Fruit fly (Drosophila melanogaster): ENCODE results near the gene Reph.
A peak's percentile ranks its signal among the peaks of the same experiment; 100 is the strongest.

Gene Reph

DNA sequence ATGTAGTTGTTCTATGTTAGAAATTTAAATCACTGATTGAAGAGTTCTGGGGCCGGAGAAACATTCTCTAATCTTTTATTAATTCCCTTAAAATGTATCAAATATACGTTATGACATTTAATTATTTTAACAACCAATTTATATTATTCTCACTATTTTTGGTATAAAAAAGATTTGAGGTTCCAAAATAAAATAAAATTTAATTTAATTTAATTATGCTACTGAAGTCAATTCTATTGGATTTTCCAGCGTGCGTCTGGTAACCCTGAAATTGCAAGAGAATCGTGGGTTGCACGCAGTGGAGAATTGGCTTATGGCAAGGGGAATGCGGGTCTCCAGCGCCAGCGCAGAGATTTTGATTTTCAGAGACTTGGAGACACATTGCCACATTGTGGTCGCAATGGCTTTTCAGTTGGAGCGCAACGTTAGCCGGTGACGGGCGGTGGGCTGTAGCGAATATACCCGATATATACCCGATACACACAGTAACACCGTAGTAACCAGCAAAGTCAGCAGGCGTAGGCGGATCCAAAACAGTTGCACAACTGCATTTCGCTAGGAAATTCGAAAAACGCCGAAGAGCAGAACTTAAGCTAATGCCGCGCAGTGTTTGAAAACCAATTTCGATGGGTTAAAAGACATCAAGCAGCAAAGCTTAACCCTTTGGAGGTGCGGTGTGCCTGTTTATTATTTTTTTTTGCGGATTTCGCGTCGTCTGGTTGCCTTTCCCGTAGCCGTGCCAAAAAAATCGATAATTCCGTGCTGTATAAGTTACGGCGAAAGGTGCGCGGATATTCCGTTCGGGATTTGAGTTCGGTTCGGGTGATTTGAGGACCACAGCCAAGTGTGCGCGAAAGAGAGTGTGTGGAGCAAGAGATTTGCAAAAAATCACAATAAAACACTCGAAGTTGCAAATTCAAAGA lies 2.2 kb downstream of the Reph start (continued):
- TF ChIP-seq CG1792 (GFP tag; optimal IDR thresholded peaks at IDR 0.05) = no peak
- TF ChIP-seq ERR (GFP tag; optimal IDR thresholded peaks at IDR 0.05) = no peak
- TF ChIP-seq sens-2 (GFP tag; IDR thresholded peaks at IDR 0.05) = peak; percentile 58; the same call in 1 of the 2 replicates
- TF ChIP-seq CG18262 (tag; optimal IDR thresholded peaks at IDR 0.05) = peak; percentile 78
- peak; percentile 35; the same call in 1 of the 2 replicates for TF ChIP-seq CG14441 (GFP tag; IDR thresholded peaks at IDR 0.05)
- TF ChIP-seq bcd (GFP tag; optimal IDR thresholded peaks at IDR 0.05) = peak; percentile 48
- TF ChIP-seq MBD-R2 (GFP tag; IDR thresholded peaks at IDR 0.05) = peak; percentile 32; the same call in 1 of the 2 replicates
- no peak for TF ChIP-seq lilli (GFP tag; optimal IDR thresholded peaks at IDR 0.05)
- no peak for TF ChIP-seq CG43689 (GFP tag; IDR thresholded peaks at IDR 0.05)
- TF ChIP-seq CG30403 (GFP tag; optimal IDR thresholded peaks at IDR 0.05) = peak; percentile 43
- TF ChIP-seq CG16779 (GFP tag; IDR thresholded peaks at IDR 0.05) = no peak
- peak; percentile 71 for TF ChIP-seq CG14710 (tag; optimal IDR thresholded peaks at IDR 0.05)
- peak; percentile 48 for TF ChIP-seq CG12391 (tag; optimal IDR thresholded peaks at IDR 0.05)
- peak in 1 of 2 experiments; percentile 42 for TF ChIP-seq Hr51 (GFP tag; optimal IDR thresholded peaks at IDR 0.05)
- TF ChIP-seq E2f2 (GFP tag; IDR thresholded peaks at IDR 0.05) = no peak
- TF ChIP-seq az2 (GFP tag; optimal IDR thresholded peaks at IDR 0.05) = peak; percentile 53
- TF ChIP-seq pb (GFP tag; optimal IDR thresholded peaks at IDR 0.05) = no peak
- TF ChIP-seq knrl (GFP tag; IDR thresholded peaks at IDR 0.05; ENCODE audit: partially characterized antibody) = peak; percentile 28; the same call in 1 of the 3 replicates
- TF ChIP-seq sob (GFP tag; IDR thresholded peaks at IDR 0.05) = no peak
- no peak for TF ChIP-seq Doc3 (GFP tag; IDR thresholded peaks at IDR 0.05; ENCODE audit: partially characterized antibody)
- no peak for TF ChIP-seq Rfx (GFP tag; IDR thresholded peaks at IDR 0.05)
- TF ChIP-seq CG14965 (GFP tag; optimal IDR thresholded peaks at IDR 0.05; ENCODE audit: borderline replicate concordance) = no peak
- no peak for TF ChIP-seq NC2α (GFP tag; optimal IDR thresholded peaks at IDR 0.05)
- no peak for TF ChIP-seq CG7271 (tag; optimal IDR thresholded peaks at IDR 0.05)
- 0 out of 2 replicates have a peak, but pooled peaks have one; percentile 9 for TF ChIP-seq CG10959 (GFP tag; IDR thresholded peaks at IDR 0.05)
- TF ChIP-seq Taf1 (GFP tag; IDR thresholded peaks at IDR 0.05) = no peak
- no peak for TF ChIP-seq CG34376 (GFP tag; optimal IDR thresholded peaks at IDR 0.05)
- TF ChIP-seq Dip3 (GFP tag; optimal IDR thresholded peaks at IDR 0.05) = peak; percentile 7
- TF ChIP-seq CG14050 (GFP tag; IDR thresholded peaks at IDR 0.05) = no peak
- TF ChIP-seq kah (GFP tag; optimal IDR thresholded peaks at IDR 0.05) = no peak
- no peak for TF ChIP-seq CG9215 (GFP tag; IDR thresholded peaks at IDR 0.05)
- TF ChIP-seq pnt (GFP tag; optimal IDR thresholded peaks at IDR 0.05) = no peak
- TF ChIP-seq onecut (GFP tag; IDR thresholded peaks at IDR 0.05) = peak; percentile 92
- no peak for TF ChIP-seq croc (GFP tag; conservative IDR thresholded peaks at IDR 0.05)
- TF ChIP-seq CG7928 (GFP tag; optimal IDR thresholded peaks at IDR 0.05) = no peak
- TF ChIP-seq dpn (GFP tag; optimal IDR thresholded peaks at IDR 0.05) = no peak
- TF ChIP-seq CG15479 (GFP tag; optimal IDR thresholded peaks at IDR 0.05) = no peak
- TF ChIP-seq fd64A (GFP tag; optimal IDR thresholded peaks at IDR 0.05) = no peak
- TF ChIP-seq Sry-β (GFP tag; optimal IDR thresholded peaks at IDR 0.05) = no peak
- TF ChIP-seq slp2 (GFP tag; optimal IDR thresholded peaks at IDR 0.05) = no peak
- peak; percentile 13 for TF ChIP-seq CG17802 (tag; optimal IDR thresholded peaks at IDR 0.05)
- no peak for TF ChIP-seq CG8944 (GFP tag; optimal IDR thresholded peaks at IDR 0.05)
- no peak for TF ChIP-seq pita (GFP tag; optimal IDR thresholded peaks at IDR 0.05)
- TF ChIP-seq CG17612 (GFP tag; IDR thresholded peaks at IDR 0.05) = no peak
- no peak for TF ChIP-seq ham (GFP tag; IDR thresholded peaks at IDR 0.05)
- no peak for TF ChIP-seq CG1529 (GFP tag; optimal IDR thresholded peaks at IDR 0.05)
- peak; percentile 19 for TF ChIP-seq Six4 (GFP tag; optimal IDR thresholded peaks at IDR 0.05)
- TF ChIP-seq Poxn (GFP tag; IDR thresholded peaks at IDR 0.05) = no peak
- TF ChIP-seq caup (GFP tag; optimal IDR thresholded peaks at IDR 0.05; ENCODE audit: severe bottlenecking) = no peak
